Worm (Caenorhabditis elegans): ENCODE results near the gene mxl-2.

mxl-2 gene

ce11 chrIII:147570-148076 is 40.3 kb downstream of the mxl-2 start, which contains the start of gene sqst-5:
sqst-5 (minus strand) TSS chrIII:147620.
- TF ChIP-seq F33H1.4 (GFP tag; IDR thresholded peaks at IDR 0.05) (no peak), nhr-80 (tag; optimal IDR thresholded peaks at IDR 0.05) (peak; percentile 69)

ce11 chrIII:146369-146768 is 41.6 kb downstream of the mxl-2 start, which contains the start of gene fbxb-84:
fbxb-84 (minus strand) TSS chrIII:146469.
- no peak for TF ChIP-seq Y53G8AR.9 (GFP tag; conservative IDR thresholded peaks at IDR 0.05)
- no peak for TF ChIP-seq unc-130 (GFP tag; optimal IDR thresholded peaks at IDR 0.05)
- TF ChIP-seq madf-6 (GFP tag; IDR thresholded peaks at IDR 0.05): no peak
- TF ChIP-seq B0035.1 (tag; optimal IDR thresholded peaks at IDR 0.05): no peak
- no peak for TF ChIP-seq lsy-27 (tag; optimal IDR thresholded peaks at IDR 0.05; ENCODE audit: borderline replicate concordance, insufficient read depth)
- no peak for TF ChIP-seq nhr-27 (tag; optimal IDR thresholded peaks at IDR 0.05)
- no peak for TF ChIP-seq egl-44 (GFP tag; IDR thresholded peaks at IDR 0.05)
- TF ChIP-seq dpl-1 (GFP tag; optimal IDR thresholded peaks at IDR 0.05): no peak
- no peak for TF ChIP-seq tbx-9 (tag; optimal IDR thresholded peaks at IDR 0.05; ENCODE audit: borderline replicate concordance)
- no peak for TF ChIP-seq ztf-28 (GFP tag; IDR thresholded peaks at IDR 0.05)
- TF ChIP-seq ztf-26 (tag; optimal IDR thresholded peaks at IDR 0.05): no peak
- no peak for TF ChIP-seq C17E4.6 (GFP tag; IDR thresholded peaks at IDR 0.05)
- no peak for TF ChIP-seq lin-54 (GFP tag; optimal IDR thresholded peaks at IDR 0.05)
- TF ChIP-seq ekl-4 (GFP tag; IDR thresholded peaks at IDR 0.05): no peak
- TF ChIP-seq aptf-3 (GFP tag; IDR thresholded peaks at IDR 0.05): no peak
- no peak for TF ChIP-seq tbp1 (GFP tag; optimal IDR thresholded peaks at IDR 0.05)
- TF ChIP-seq lsl-1 (GFP tag; optimal IDR thresholded peaks at IDR 0.05): no peak
- TF ChIP-seq nhr-90 (tag; optimal IDR thresholded peaks at IDR 0.05): no peak
- TF ChIP-seq gei-17 (GFP tag; optimal IDR thresholded peaks at IDR 0.05): no peak
- no peak for TF ChIP-seq mxl-1 (tag; optimal IDR thresholded peaks at IDR 0.05)

ce11 chrIII:145078-145477 is 42.9 kb downstream of the mxl-2 start, which contains the start of the genes T17A3.12 and fbxb-83:
T17A3.12 (minus strand) TSS chrIII:145178.
fbxb-83 (minus strand) TSS chrIII:145211.
- TF ChIP-seq mes-4 (tag; optimal IDR thresholded peaks at IDR 0.05): no peak
- no peak for TF ChIP-seq pbrm-1 (GFP tag; IDR thresholded peaks at IDR 0.05)
- no peak for TF ChIP-seq tbp1 (GFP tag; optimal IDR thresholded peaks at IDR 0.05)
- TF ChIP-seq lin-26 (GFP tag; IDR thresholded peaks at IDR 0.05): no peak
- no peak for TF ChIP-seq F23B12.7 (tag; optimal IDR thresholded peaks at IDR 0.05; ENCODE audit: insufficient read depth)
- no peak for TF ChIP-seq lir-1 (GFP tag; conservative IDR thresholded peaks at IDR 0.05)
- no peak for TF ChIP-seq bed-2 (GFP tag; IDR thresholded peaks at IDR 0.05)
- no peak for TF ChIP-seq sea-2 (GFP tag; IDR thresholded peaks at IDR 0.05)
- TF ChIP-seq nhr-120 (GFP tag; IDR thresholded peaks at IDR 0.05): no peak
- no peak for TF ChIP-seq tbx-9 (tag; optimal IDR thresholded peaks at IDR 0.05; ENCODE audit: borderline replicate concordance)
- no peak for TF ChIP-seq ceh-40 (GFP tag; IDR thresholded peaks at IDR 0.05)
- TF ChIP-seq T26A5.8 (tag; optimal IDR thresholded peaks at IDR 0.05): no peak
- TF ChIP-seq B0019.2 (GFP tag; conservative IDR thresholded peaks at IDR 0.05): no peak
- no peak for TF ChIP-seq zim-3 (tag; optimal IDR thresholded peaks at IDR 0.05)
- TF ChIP-seq sptf-2 (GFP tag; optimal IDR thresholded peaks at IDR 0.05): no peak
- TF ChIP-seq ztf-25 (GFP tag; IDR thresholded peaks at IDR 0.05): no peak
- TF ChIP-seq ceh-100 (GFP tag; IDR thresholded peaks at IDR 0.05): no peak
- TF ChIP-seq C17E4.6 (GFP tag; IDR thresholded peaks at IDR 0.05): no peak
- no peak for TF ChIP-seq lsl-1 (GFP tag; optimal IDR thresholded peaks at IDR 0.05)
- no peak for TF ChIP-seq ztf-28 (GFP tag; IDR thresholded peaks at IDR 0.05)
